Worm (Caenorhabditis elegans) whole organism, early embryonic: ENCODE measurements around the gene dsc-1.

Source experiments
- scrt-1 ChIP-seq: fragments of 200-800 bp; sonication (Bioruptor generic); IDR thresholded peaks from 2 replicates; pipeline ENCODE4 v1.3.6; 2022; ENCODE audit warnings: missing genetic modification characterization, missing compliant biosample characterization
- tbx-11 ChIP-seq: fragments of 200-800 bp; sonication (Bioruptor generic); IDR thresholded peaks from 2 replicates; pipeline ENCODE4 v1.3.6; 2022; ENCODE audit warnings: missing genetic modification characterization, missing compliant biosample characterization
- tbx-37 ChIP-seq: fragments of 200-800 bp; sonication (Bioruptor generic); conservative IDR thresholded peaks from 2 replicates; pipeline ENCODE4 v1.3.6; 2022; ENCODE audit warnings: missing genetic modification reagents, missing genetic modification characterization, missing compliant biosample characterization

DNA sequence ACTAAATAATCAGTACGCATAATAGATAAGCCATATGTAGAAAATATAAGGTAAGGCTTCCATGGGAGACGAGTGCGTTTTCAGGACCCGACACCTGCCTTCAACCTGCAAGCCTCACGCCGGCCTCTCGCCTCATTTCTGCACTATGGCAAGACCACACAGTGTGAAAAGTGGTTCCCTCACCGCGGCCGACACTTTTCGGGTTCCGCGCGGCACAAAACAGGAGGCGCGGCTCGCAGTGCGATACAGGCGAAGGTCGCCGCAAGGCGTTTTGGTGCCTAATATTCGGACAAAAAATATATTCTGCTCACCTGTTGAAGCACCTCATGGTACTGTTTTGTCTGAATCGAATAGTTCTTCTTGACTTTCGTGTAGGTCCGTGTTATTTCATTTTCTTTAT is 35.5 kb upstream of the dsc-1 start:
- TF ChIP-seq scrt-1 (GFP tag; lab: Robert Waterston, UW) (no peak), tbx-37 (GFP tag; lab: Robert Waterston, UW) (no peak), tbx-11 (no peak)
